Fruit fly (Drosophila melanogaster) whole organism, embryonic: Measurements from ENCODE around the gene CG14252.

Experiments used
- Ada2b ChIP-seq: fragments of 200-800 bp; sonication (Bioruptor generic); IDR thresholded peaks from 2 replicates; pipeline ENCODE4 v1.3.6; 2022; ENCODE audit warnings: missing biosample characterization, missing genetic modification characterization
- Bteb2 ChIP-seq: fragments of 200-800 bp; sonication (Bioruptor generic); optimal IDR thresholded peaks from 2 replicates; lab custom pipeline; 2016; ENCODE audit warnings: missing biosample characterization, missing genetic modification characterization
- CG10267 ChIP-seq: fragments of 200-800 bp; sonication (Bioruptor generic); optimal IDR thresholded peaks from 2 replicates; lab custom pipeline; 2018; ENCODE audit warnings: missing biosample characterization, mild to moderate bottlenecking, missing genetic modification characterization, moderate library complexity
- CG10462 ChIP-seq: fragments of 200-800 bp; sonication (Bioruptor generic); optimal IDR thresholded peaks from 2 replicates; lab custom pipeline; 2016; ENCODE audit warnings: missing biosample characterization, missing genetic modification characterization
- CG11504 ChIP-seq: fragments of 200-800 bp; sonication (Bioruptor generic); optimal IDR thresholded peaks from 3 replicates; lab custom pipeline; 2019; ENCODE audit warnings: missing biosample characterization, mild to moderate bottlenecking, missing genetic modification characterization, moderate library complexity
- CG12071 ChIP-seq: fragments of 200-800 bp; sonication (Bioruptor generic); optimal IDR thresholded peaks from 3 replicates; lab custom pipeline; 2018; ENCODE audit warnings: missing biosample characterization, mild to moderate bottlenecking, missing genetic modification characterization
- CG12299 ChIP-seq: fragments of 200-800 bp; sonication (Bioruptor generic); optimal IDR thresholded peaks from 2 replicates; lab custom pipeline; 2018; ENCODE audit warnings: missing biosample characterization, mild to moderate bottlenecking, missing genetic modification characterization
- CG13287 ChIP-seq: fragments of 200-800 bp; sonication (Bioruptor generic); IDR thresholded peaks from 2 replicates; pipeline ENCODE4 v1.3.6; 2022; ENCODE audit warnings: missing biosample characterization, missing genetic modification characterization; ENCODE audit not compliant: partially characterized antibody
- CG13424 ChIP-seq: fragments of 200-800 bp; sonication (Bioruptor generic); optimal IDR thresholded peaks from 2 replicates; lab custom pipeline; 2019; ENCODE audit warnings: missing biosample characterization, mild to moderate bottlenecking, missing genetic modification characterization, moderate library complexity
- CG15479 ChIP-seq: fragments of 200-800 bp; sonication (Bioruptor generic); optimal IDR thresholded peaks from 3 replicates; lab custom pipeline; 2019; ENCODE audit warnings: missing biosample characterization, mild to moderate bottlenecking, missing genetic modification characterization, moderate library complexity
- CG15514 ChIP-seq: fragments of 200-800 bp; sonication (Bioruptor generic); optimal IDR thresholded peaks from 3 replicates; lab custom pipeline; 2017; ENCODE audit warnings: missing biosample characterization, missing genetic modification characterization, mild to moderate bottlenecking, moderate library complexity, missing genetic modification reagents
- CG1647 ChIP-seq: fragments of 200-800 bp; sonication (Bioruptor generic); optimal IDR thresholded peaks from 3 replicates; lab custom pipeline; 2016; ENCODE audit warnings: missing biosample characterization, missing genetic modification characterization
- CG17328 ChIP-seq: fragments of 200-800 bp; sonication (Bioruptor generic); IDR thresholded peaks from 2 replicates; pipeline ENCODE4 v1.3.6; 2022; ENCODE audit warnings: missing biosample characterization, missing genetic modification characterization
- CG2120 ChIP-seq: fragments of 200-800 bp; sonication (Bioruptor generic); optimal IDR thresholded peaks from 3 replicates; lab custom pipeline; 2016; ENCODE audit warnings: missing biosample characterization, missing genetic modification characterization
- CG2678 ChIP-seq: fragments of 200-800 bp; sonication (Bioruptor generic); optimal IDR thresholded peaks from 3 replicates; lab custom pipeline; 2019; ENCODE audit warnings: missing biosample characterization, mild to moderate bottlenecking, missing genetic modification characterization, moderate library complexity
- CG3065 ChIP-seq: fragments of 200-800 bp; sonication (Bioruptor generic); optimal IDR thresholded peaks from 2 replicates; lab custom pipeline; 2016; ENCODE audit warnings: missing biosample characterization, missing genetic modification characterization
- CG31365 ChIP-seq: fragments of 200-800 bp; sonication (Bioruptor generic); optimal IDR thresholded peaks from 2 replicates; lab custom pipeline; 2018; ENCODE audit warnings: missing biosample characterization, mild to moderate bottlenecking, missing genetic modification characterization
- CG32767 ChIP-seq: fragments of 200-800 bp; sonication (Bioruptor generic); IDR thresholded peaks from 2 replicates; pipeline ENCODE4 v1.3.6; 2022; ENCODE audit warnings: missing biosample characterization, missing genetic modification characterization
- CG34422 ChIP-seq: fragments of 200-800 bp; sonication (Bioruptor generic); IDR thresholded peaks from 3 replicates; pipeline ENCODE4 v1.3.6; 2022; ENCODE audit warnings: missing biosample characterization, missing genetic modification characterization
- CG5245 ChIP-seq: fragments of 200-800 bp; sonication (Bioruptor generic); optimal IDR thresholded peaks from 3 replicates; lab custom pipeline; 2016; ENCODE audit warnings: missing biosample characterization, missing genetic modification characterization
- CG6254 ChIP-seq: fragments of 200-800 bp; sonication (Bioruptor generic); optimal IDR thresholded peaks from 3 replicates; lab custom pipeline; 2017; ENCODE audit warnings: mild to moderate bottlenecking, missing biosample characterization, missing genetic modification reagents, missing genetic modification characterization
- CG7839 ChIP-seq: fragments of 200-800 bp; sonication (Bioruptor generic); optimal IDR thresholded peaks from 3 replicates; lab custom pipeline; 2018; ENCODE audit warnings: missing biosample characterization, mild to moderate bottlenecking, missing genetic modification characterization, moderate library complexity
- CG9817 ChIP-seq: fragments of 200-800 bp; sonication (Bioruptor generic); optimal IDR thresholded peaks from 2 replicates; lab custom pipeline; 2018; ENCODE audit warnings: missing biosample characterization, mild to moderate bottlenecking, missing genetic modification characterization, moderate library complexity
- Dad ChIP-seq: fragments of 200-800 bp; sonication (Bioruptor generic); optimal IDR thresholded peaks from 3 replicates; lab custom pipeline; 2016; ENCODE audit warnings: missing biosample characterization, missing genetic modification characterization
- Dip2 ChIP-seq: fragments of 200-800 bp; sonication (Bioruptor generic); IDR thresholded peaks from 2 replicates; pipeline ENCODE4 v1.3.6; 2022; ENCODE audit warnings: missing biosample characterization, missing genetic modification characterization
- Doc3 ChIP-seq: fragments of 200-800 bp; sonication (Bioruptor generic); IDR thresholded peaks from 3 replicates; pipeline ENCODE4 v1.3.6; 2022; ENCODE audit warnings: missing biosample characterization, missing genetic modification characterization; ENCODE audit not compliant: partially characterized antibody
- ERR ChIP-seq: fragments of 200-800 bp; sonication (Bioruptor generic); optimal IDR thresholded peaks from 2 replicates; lab custom pipeline; 2016; ENCODE audit warnings: missing biosample characterization, missing genetic modification characterization
- GATAe ChIP-seq: fragments of 200-800 bp; sonication (Bioruptor generic); conservative IDR thresholded peaks from 2 replicates; pipeline ENCODE4 v1.3.6; 2022; ENCODE audit warnings: missing biosample characterization, missing genetic modification characterization
- Jarid2 ChIP-seq: fragments of 200-800 bp; sonication (Bioruptor generic); optimal IDR thresholded peaks from 3 replicates; lab custom pipeline; 2017; ENCODE audit warnings: mild to moderate bottlenecking, missing biosample characterization, missing genetic modification reagents, missing genetic modification characterization
- Lim3 ChIP-seq: fragments of 200-800 bp; sonication (Bioruptor generic); IDR thresholded peaks from 2 replicates; pipeline ENCODE4 v1.3.6; 2022; ENCODE audit warnings: missing biosample characterization, missing genetic modification characterization
- MBD-R2 ChIP-seq: fragments of 200-800 bp; sonication (Bioruptor generic); IDR thresholded peaks from 2 replicates; pipeline ENCODE4 v1.3.6; 2022; ENCODE audit warnings: missing biosample characterization, missing genetic modification characterization
- Mrtf ChIP-seq: fragments of 200-800 bp; sonication (Bioruptor generic); IDR thresholded peaks from 3 replicates; pipeline ENCODE4 v1.3.6; 2022; ENCODE audit warnings: missing biosample characterization, missing genetic modification characterization
- Sox102F ChIP-seq: fragments of 200-800 bp; sonication (Bioruptor generic); optimal IDR thresholded peaks from 2 replicates; lab custom pipeline; 2018; ENCODE audit warnings: missing biosample characterization, mild to moderate bottlenecking, missing genetic modification characterization, moderate library complexity
- al ChIP-seq: fragments of 200-800 bp; sonication (Bioruptor generic); IDR thresholded peaks from 2 replicates; pipeline ENCODE4 v1.3.6; 2022; ENCODE audit warnings: missing biosample characterization, missing genetic modification characterization
- amos ChIP-seq: fragments of 200-800 bp; sonication (Bioruptor generic); IDR thresholded peaks from 2 replicates; pipeline ENCODE4 v1.3.6; 2022; ENCODE audit warnings: missing biosample characterization, missing genetic modification characterization; ENCODE audit not compliant: partially characterized antibody
- crp ChIP-seq, 2 experiments: fragments of 200-800 bp; sonication (Bioruptor generic); optimal IDR thresholded peaks; 2 replicates in 1 of 2; 3 replicates in 1 of 2; lab custom pipeline; 2017; ENCODE audit warnings: missing biosample characterization in 2 of 2, missing genetic modification characterization in 2 of 2, mild to moderate bottlenecking in 1 of 2, moderate library complexity in 1 of 2
- fru ChIP-seq: fragments of >200 bp; optimal IDR thresholded peaks from 2 replicates; lab custom pipeline; 2017
- fu2 ChIP-seq: fragments of 200-800 bp; sonication (Bioruptor generic); optimal IDR thresholded peaks from 2 replicates; lab custom pipeline; 2016; ENCODE audit warnings: missing biosample characterization, missing genetic modification characterization
- grau ChIP-seq: fragments of 200-800 bp; optimal IDR thresholded peaks from 3 replicates; lab custom pipeline; 2019; ENCODE audit warnings: missing biosample characterization, mild to moderate bottlenecking, missing genetic modification characterization, moderate library complexity
- h ChIP-seq: fragments of >200 bp; optimal IDR thresholded peaks from 2 replicates; lab custom pipeline; 2017
- knrl ChIP-seq: fragments of 200-800 bp; sonication (Bioruptor generic); IDR thresholded peaks from 3 replicates; pipeline ENCODE4 v1.3.6; 2022; ENCODE audit warnings: missing biosample characterization, missing genetic modification characterization; ENCODE audit not compliant: partially characterized antibody
- nerfin-1 ChIP-seq: fragments of 200-800 bp; sonication (Bioruptor generic); optimal IDR thresholded peaks from 3 replicates; lab custom pipeline; 2019; ENCODE audit warnings: missing biosample characterization, mild to moderate bottlenecking, missing genetic modification characterization, moderate library complexity
- onecut ChIP-seq: fragments of 200-800 bp; sonication (Bioruptor generic); IDR thresholded peaks from 2 replicates; pipeline ENCODE4 v1.3.6; 2022; ENCODE audit warnings: missing biosample characterization, missing genetic modification characterization
- pnt ChIP-seq: fragments of 200-800 bp; sonication (Bioruptor generic); optimal IDR thresholded peaks from 3 replicates; lab custom pipeline; 2016; ENCODE audit warnings: missing biosample characterization, missing genetic modification characterization
- ro ChIP-seq: fragments of 200-800 bp; sonication (Bioruptor generic); IDR thresholded peaks from 2 replicates; pipeline ENCODE4 v1.3.6; 2022; ENCODE audit warnings: missing biosample characterization, missing genetic modification characterization
- row ChIP-seq: fragments of 200-800 bp; sonication (Bioruptor generic); IDR thresholded peaks from 3 replicates; pipeline ENCODE4 v1.3.6; 2022; ENCODE audit warnings: missing biosample characterization, missing genetic modification characterization
- run ChIP-seq: fragments of 200-800 bp; sonication (Bioruptor generic); optimal IDR thresholded peaks from 3 replicates; lab custom pipeline; 2018; ENCODE audit warnings: missing biosample characterization, mild to moderate bottlenecking, missing genetic modification characterization
- scrt ChIP-seq: fragments of 200-800 bp; sonication (Bioruptor generic); optimal IDR thresholded peaks from 2 replicates; lab custom pipeline; 2018; ENCODE audit warnings: missing biosample characterization, mild to moderate bottlenecking, missing genetic modification characterization, moderate library complexity
- sqz ChIP-seq: fragments of 200-800 bp; sonication (Bioruptor generic); optimal IDR thresholded peaks from 3 replicates; lab custom pipeline; 2018; ENCODE audit warnings: missing biosample characterization, mild to moderate bottlenecking, missing genetic modification characterization
- trh ChIP-seq: fragments of 200-800 bp; sonication (Bioruptor generic); optimal IDR thresholded peaks from 2 replicates; lab custom pipeline; 2016; ENCODE audit warnings: missing biosample characterization, missing genetic modification characterization
- wor ChIP-seq: fragments of 200-800 bp; sonication (Bioruptor generic); IDR thresholded peaks from 2 replicates; pipeline ENCODE4 v1.3.6; 2022; ENCODE audit warnings: missing biosample characterization, missing genetic modification characterization
- yki ChIP-seq: fragments of >200 bp; optimal IDR thresholded peaks from 3 replicates; lab custom pipeline; 2018

CG14252 gene

DNA sequence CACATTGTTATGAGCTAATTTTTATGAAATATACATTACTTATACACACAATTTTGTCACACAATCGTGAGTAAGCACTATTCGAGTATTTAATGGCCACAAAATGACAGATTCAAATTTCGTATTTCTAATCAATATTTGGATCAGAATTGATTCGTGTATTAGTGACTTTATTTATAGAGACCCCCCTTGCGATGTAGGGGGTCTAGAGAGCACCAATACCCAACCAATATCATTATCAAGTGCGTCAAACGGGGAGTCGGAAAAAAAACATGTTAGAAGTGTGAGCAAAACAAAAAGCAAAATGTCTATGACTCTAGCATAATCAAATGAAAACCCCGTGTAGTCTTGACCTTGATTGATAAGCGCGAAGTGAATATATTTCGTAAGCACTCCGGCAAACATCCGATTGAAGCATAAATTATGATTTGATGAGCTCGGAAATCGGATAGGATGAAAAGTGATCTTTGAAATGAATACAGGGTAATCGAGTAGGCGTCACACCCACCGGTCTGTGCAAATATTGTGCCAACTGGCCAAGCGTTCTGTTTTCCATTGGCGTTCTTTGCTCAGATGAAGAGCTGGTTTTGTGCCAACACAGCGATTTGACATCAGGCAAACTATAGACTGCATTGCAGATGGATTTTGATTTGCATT, 7.0 kb downstream of the CG14252 start (continued):
- TF ChIP-seq crp (GFP tag; optimal IDR thresholded peaks at IDR 0.05; lab: Kevin White, UChicago) (no peak), grau (tag; lab: Kevin White, UChicago) (peak; percentile 41), Bteb2 (no peak), CG31365 (tag; lab: Kevin White, UChicago) (no peak), h (lab: Kevin White, UChicago) (no peak), trh (GFP tag; lab: Kevin White, UChicago) (no peak), CG15514 (GFP tag; lab: Kevin White, UChicago) (peak; percentile 33), CG11504 (tag; lab: Kevin White, UChicago) (no peak), amos (GFP tag; lab: Robert Waterston, UW) (no peak), onecut (GFP tag; lab: Robert Waterston, UW) (no peak), Dad (GFP tag; lab: Kevin White, UChicago) (no peak), sqz (GFP tag; lab: Kevin White, UChicago) (no peak), Sox102F (GFP tag; lab: Kevin White, UChicago) (no peak), Jarid2 (GFP tag; lab: Kevin White, UChicago) (no peak), CG34422 (no peak), CG7839 (tag; lab: Kevin White, UChicago) (peak; percentile 46), CG9817 (tag; lab: Kevin White, UChicago) (peak; percentile 0), CG5245 (no peak), pnt (GFP tag; lab: Kevin White, UChicago) (no peak), al (GFP tag; lab: Robert Waterston, UW) (no peak), Ada2b (GFP tag; lab: Robert Waterston, UW) (no peak), CG10462 (GFP tag; lab: Kevin White, UChicago) (no peak), Dip2 (no peak), GATAe (GFP tag; lab: Robert Waterston, UW) (no peak), CG13287 (GFP tag; lab: Robert Waterston, UW) (no peak), ro (GFP tag; lab: Robert Waterston, UW) (no peak), Lim3 (GFP tag; lab: Robert Waterston, UW) (no peak), CG2120 (GFP tag; lab: Kevin White, UChicago) (peak; percentile 78), CG12071 (no peak), CG32767 (GFP tag; lab: Robert Waterston, UW) (no peak), run (tag; lab: Kevin White, UChicago) (no peak), MBD-R2 (GFP tag; lab: Robert Waterston, UW) (no peak), CG12299 (tag; lab: Kevin White, UChicago) (no peak), nerfin-1 (no peak), knrl (GFP tag; lab: Robert Waterston, UW) (no peak), scrt (GFP tag; lab: Kevin White, UChicago) (no peak), CG1647 (peak; percentile 7), CG10267 (no peak), CG17328 (GFP tag; lab: Robert Waterston, UW) (no peak), fu2 (no peak), yki (no peak), ERR (GFP tag; lab: Kevin White, UChicago) (no peak), fru (lab: Kevin White, UChicago) (no peak), CG6254 (GFP tag; lab: Kevin White, UChicago) (no peak), CG3065 (GFP tag; lab: Kevin White, UChicago) (no peak), Doc3 (GFP tag; lab: Robert Waterston, UW) (no peak), wor (GFP tag; lab: Robert Waterston, UW) (no peak), row (GFP tag; lab: Robert Waterston, UW) (peak; percentile 53; the same call in 2 of the 3 replicates), CG13424 (tag; lab: Kevin White, UChicago) (no peak), CG15479 (GFP tag; lab: Kevin White, UChicago) (no peak), Mrtf (no peak), CG2678 (tag; lab: Kevin White, UChicago) (peak; percentile 41)
